Worm (Caenorhabditis elegans) whole organism, L2 larva: Measurements from ENCODE around the gene C26B9.6.

Experiments
- aly-2 ChIP-seq: fragments of 150-350 bp; optimal IDR thresholded peaks from 2 replicates; lab custom pipeline; 2014; ENCODE audit warnings: missing biosample characterization, missing genetic modification characterization
- dmd-4 ChIP-seq: sonication (generic microtip); optimal IDR thresholded peaks from 2 replicates; lab custom pipeline; 2017; ENCODE audit warnings: missing biosample characterization, missing genetic modification characterization
- gmeb-1 ChIP-seq: fragments of 150-350 bp; optimal IDR thresholded peaks from 2 replicates; lab custom pipeline; 2014; ENCODE audit warnings: missing biosample characterization, missing genetic modification characterization
- nhr-6 ChIP-seq: fragments of 150-350 bp; optimal IDR thresholded peaks from 2 replicates; lab custom pipeline; 2014; ENCODE audit warnings: missing biosample characterization, missing genetic modification characterization

DNA sequence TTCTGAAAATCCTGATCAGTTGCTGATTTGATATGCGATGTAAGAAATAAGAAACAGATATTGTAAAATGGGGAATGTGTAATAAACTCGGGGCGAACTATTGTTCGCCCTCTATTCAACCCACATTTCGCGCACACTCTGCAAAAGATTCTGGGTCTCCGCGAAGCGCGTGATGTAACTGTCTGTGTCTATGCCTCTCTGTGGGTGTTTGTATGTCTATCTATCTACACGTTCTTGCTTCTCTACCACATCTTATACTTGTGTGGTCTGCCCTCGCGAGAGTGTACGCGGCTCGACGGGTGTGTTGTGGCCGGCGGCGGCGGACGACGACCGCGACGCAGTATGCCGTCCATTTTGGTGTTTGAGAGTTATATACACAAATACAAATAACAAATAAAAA lies 1.2 kb upstream of the C26B9.6 start:
- TF ChIP-seq dmd-4 (tag; lab: Kevin White, UChicago) (no peak), nhr-6 (tag; lab: Kevin White, UChicago) (no peak), gmeb-1 (peak; percentile 16), aly-2 (tag; lab: Kevin White, UChicago) (no peak)
